Fruit fly (Drosophila melanogaster) whole organism, embryonic: ENCODE data around the gene PNPase.

Experiments used
- Adf1 ChIP-seq: fragments of 200-800 bp; sonication (Bioruptor generic); IDR thresholded peaks from 2 replicates; pipeline ENCODE4 v1.3.6; 2022; ENCODE audit warnings: missing biosample characterization, missing genetic modification characterization
- B-H2 ChIP-seq: fragments of 200-800 bp; sonication (Bioruptor generic); optimal IDR thresholded peaks from 2 replicates; lab custom pipeline; 2018; ENCODE audit warnings: missing biosample characterization, mild to moderate bottlenecking, missing genetic modification characterization
- CG10321 ChIP-seq: fragments of 200-800 bp; sonication (Bioruptor generic); IDR thresholded peaks from 2 replicates; pipeline ENCODE4 v1.3.6; 2022; ENCODE audit warnings: missing biosample characterization, missing genetic modification characterization
- CG11398 ChIP-seq: fragments of 200-800 bp; sonication (Bioruptor generic); optimal IDR thresholded peaks from 2 replicates; lab custom pipeline; 2016; ENCODE audit warnings: missing biosample characterization, missing genetic modification characterization
- CG12236 ChIP-seq: fragments of 200-800 bp; sonication (Bioruptor generic); optimal IDR thresholded peaks from 2 replicates; lab custom pipeline; 2016; ENCODE audit warnings: missing biosample characterization, missing genetic modification characterization
- CG13775 ChIP-seq: fragments of 200-800 bp; sonication (Bioruptor generic); optimal IDR thresholded peaks from 3 replicates; lab custom pipeline; 2017; ENCODE audit warnings: missing biosample characterization, mild to moderate bottlenecking, missing genetic modification characterization
- CG14710 ChIP-seq: fragments of 200-800 bp; sonication (Bioruptor generic); optimal IDR thresholded peaks from 3 replicates; lab custom pipeline; 2019; ENCODE audit warnings: missing biosample characterization, mild to moderate bottlenecking, missing genetic modification characterization, moderate library complexity
- CG15269 ChIP-seq: fragments of 200-800 bp; sonication (Bioruptor generic); optimal IDR thresholded peaks from 2 replicates; lab custom pipeline; 2018; ENCODE audit warnings: missing biosample characterization, mild to moderate bottlenecking, missing genetic modification characterization, moderate library complexity
- CG16813 ChIP-seq: fragments of 200-800 bp; sonication (Bioruptor generic); IDR thresholded peaks from 3 replicates; pipeline ENCODE4 v1.3.6; 2022; ENCODE audit warnings: missing biosample characterization, missing genetic modification characterization; ENCODE audit not compliant: partially characterized antibody
- CG18599 ChIP-seq: fragments of 200-800 bp; sonication (Bioruptor generic); optimal IDR thresholded peaks from 3 replicates; lab custom pipeline; 2017; ENCODE audit warnings: missing biosample characterization, missing genetic modification characterization, mild to moderate bottlenecking, moderate library complexity, missing genetic modification reagents
- CG2120 ChIP-seq: fragments of 200-800 bp; sonication (Bioruptor generic); optimal IDR thresholded peaks from 3 replicates; lab custom pipeline; 2016; ENCODE audit warnings: missing biosample characterization, missing genetic modification characterization
- CG2129 ChIP-seq: fragments of 200-800 bp; sonication (Bioruptor generic); IDR thresholded peaks from 2 replicates; pipeline ENCODE4 v1.3.6; 2022; ENCODE audit warnings: missing biosample characterization, missing genetic modification characterization; ENCODE audit not compliant: partially characterized antibody
- CG2712 ChIP-seq: fragments of 200-800 bp; optimal IDR thresholded peaks from 3 replicates; lab custom pipeline; 2019; ENCODE audit warnings: missing biosample characterization, mild to moderate bottlenecking, missing genetic modification characterization, moderate library complexity
- CG32772 ChIP-seq: fragments of 200-800 bp; sonication (Bioruptor generic); IDR thresholded peaks from 2 replicates; pipeline ENCODE4 v1.3.6; 2022; ENCODE audit warnings: missing biosample characterization, missing genetic modification characterization
- CG34422 ChIP-seq: fragments of 200-800 bp; sonication (Bioruptor generic); IDR thresholded peaks from 3 replicates; pipeline ENCODE4 v1.3.6; 2022; ENCODE audit warnings: missing biosample characterization, missing genetic modification characterization
- CG3726 ChIP-seq: fragments of 200-800 bp; sonication (Bioruptor generic); IDR thresholded peaks from 3 replicates; pipeline ENCODE4, ENCODE4 v1.3.6; 2022; ENCODE audit warnings: missing biosample characterization, missing genetic modification characterization
- CG4328 ChIP-seq: fragments of 200-800 bp; sonication (Bioruptor generic); optimal IDR thresholded peaks from 3 replicates; lab custom pipeline; 2017; ENCODE audit warnings: missing biosample characterization, missing genetic modification reagents, missing genetic modification characterization
- CG4707 ChIP-seq: fragments of 200-800 bp; sonication (Bioruptor generic); optimal IDR thresholded peaks from 2 replicates; lab custom pipeline; 2018; ENCODE audit warnings: missing biosample characterization, mild to moderate bottlenecking, missing genetic modification characterization, moderate library complexity
- CG6654 ChIP-seq: fragments of 200-800 bp; sonication (Bioruptor generic); optimal IDR thresholded peaks from 2 replicates; lab custom pipeline; 2017; ENCODE audit warnings: missing biosample characterization, mild to moderate bottlenecking, missing genetic modification characterization
- CG7556 ChIP-seq: fragments of 200-800 bp; sonication (Bioruptor generic); optimal IDR thresholded peaks from 2 replicates; lab custom pipeline; 2017; ENCODE audit warnings: missing biosample characterization, mild to moderate bottlenecking, missing genetic modification characterization
- CG8924 ChIP-seq: fragments of 200-800 bp; optimal IDR thresholded peaks from 3 replicates; lab custom pipeline; 2019; ENCODE audit warnings: missing biosample characterization, mild to moderate bottlenecking, missing genetic modification characterization, moderate library complexity
- Dip3 ChIP-seq: fragments of 200-800 bp; sonication (Bioruptor generic); optimal IDR thresholded peaks from 3 replicates; lab custom pipeline; 2016; ENCODE audit warnings: missing biosample characterization, missing genetic modification characterization
- Hr51 ChIP-seq, 2 experiments: fragments of 200-800 bp; sonication (Bioruptor generic); optimal IDR thresholded peaks; 2 replicates in 1 of 2; 3 replicates in 1 of 2; lab custom pipeline; 2016 to 2018; ENCODE audit warnings: missing biosample characterization in 2 of 2, missing genetic modification characterization in 2 of 2, mild to moderate bottlenecking in 1 of 2, moderate library complexity in 1 of 2
- MTF-1 ChIP-seq: fragments of 200-800 bp; sonication (Bioruptor generic); optimal IDR thresholded peaks from 2 replicates; lab custom pipeline; 2018; ENCODE audit warnings: missing biosample characterization, mild to moderate bottlenecking, missing genetic modification characterization, borderline replicate concordance
- Meics ChIP-seq: fragments of 200-800 bp; sonication (Bioruptor generic); optimal IDR thresholded peaks from 2 replicates; lab custom pipeline; 2017; ENCODE audit warnings: missing biosample characterization, mild to moderate bottlenecking, missing genetic modification characterization
- NC2β ChIP-seq: fragments of 200-800 bp; sonication (Bioruptor generic); optimal IDR thresholded peaks from 2 replicates; lab custom pipeline; 2016; ENCODE audit warnings: missing biosample characterization, missing genetic modification characterization
- Ravus ChIP-seq: fragments of 200-800 bp; sonication (Bioruptor generic); IDR thresholded peaks from 2 replicates; pipeline ENCODE4 v1.3.6; 2022; ENCODE audit warnings: missing biosample characterization, missing genetic modification characterization
- Spps ChIP-seq: fragments of 200-800 bp; sonication (Bioruptor generic); optimal IDR thresholded peaks from 2 replicates; lab custom pipeline; 2018; ENCODE audit warnings: missing biosample characterization, mild to moderate bottlenecking, missing genetic modification characterization
- ac ChIP-seq: fragments of 200-800 bp; sonication (Bioruptor generic); optimal IDR thresholded peaks from 3 replicates; lab custom pipeline; 2017; ENCODE audit warnings: missing biosample characterization, mild to moderate bottlenecking, missing genetic modification characterization
- al ChIP-seq: fragments of 200-800 bp; sonication (Bioruptor generic); IDR thresholded peaks from 2 replicates; pipeline ENCODE4 v1.3.6; 2022; ENCODE audit warnings: missing biosample characterization, missing genetic modification characterization
- bsh ChIP-seq, 2 experiments: fragments of 200-800 bp; sonication (Bioruptor generic); optimal IDR thresholded peaks; 2 replicates each; lab custom pipeline; 2017 to 2018; ENCODE audit warnings: mild to moderate bottlenecking in 2 of 2, missing biosample characterization in 2 of 2, missing genetic modification characterization in 2 of 2, moderate library complexity in 1 of 2
- crp ChIP-seq, 2 experiments: fragments of 200-800 bp; sonication (Bioruptor generic); optimal IDR thresholded peaks; 2 replicates in 1 of 2; 3 replicates in 1 of 2; lab custom pipeline; 2017; ENCODE audit warnings: missing biosample characterization in 2 of 2, missing genetic modification characterization in 2 of 2, mild to moderate bottlenecking in 1 of 2, moderate library complexity in 1 of 2
- cwo ChIP-seq: fragments of 200-800 bp; sonication (Bioruptor generic); optimal IDR thresholded peaks from 3 replicates; lab custom pipeline; 2017; ENCODE audit warnings: missing biosample characterization, missing genetic modification characterization, mild to moderate bottlenecking, moderate library complexity, missing genetic modification reagents
- fd64A ChIP-seq: fragments of 200-800 bp; sonication (Bioruptor generic); optimal IDR thresholded peaks from 3 replicates; lab custom pipeline; 2018; ENCODE audit warnings: missing biosample characterization, mild to moderate bottlenecking, missing genetic modification characterization
- fd96Cb ChIP-seq: fragments of 200-800 bp; sonication (Bioruptor generic); optimal IDR thresholded peaks from 2 replicates; lab custom pipeline; 2018; ENCODE audit warnings: missing biosample characterization, mild to moderate bottlenecking, missing genetic modification characterization, moderate library complexity
- ftz-f1 ChIP-seq: fragments of 200-800 bp; sonication (Bioruptor generic); optimal IDR thresholded peaks from 2 replicates; lab custom pipeline; 2016; ENCODE audit warnings: missing biosample characterization, missing genetic modification characterization
- gfzf ChIP-seq: fragments of 200-800 bp; sonication (Bioruptor generic); optimal IDR thresholded peaks from 2 replicates; lab custom pipeline; 2016; ENCODE audit warnings: missing biosample characterization, mild to moderate bottlenecking, missing genetic modification characterization, moderate library complexity
- gsb ChIP-seq: fragments of 200-800 bp; sonication (Bioruptor generic); IDR thresholded peaks from 2 replicates; pipeline ENCODE4 v1.3.6; 2022; ENCODE audit warnings: missing biosample characterization, missing genetic modification characterization
- gt ChIP-seq: fragments of 200-800 bp; sonication (Bioruptor generic); IDR thresholded peaks from 2 replicates; pipeline ENCODE4 v1.3.6; 2022; ENCODE audit warnings: missing biosample characterization, missing genetic modification characterization
- her ChIP-seq: fragments of 200-800 bp; sonication (Bioruptor generic); optimal IDR thresholded peaks from 2 replicates; lab custom pipeline; 2016; ENCODE audit warnings: missing biosample characterization, missing genetic modification characterization
- ken ChIP-seq: fragments of 200-800 bp; sonication (Bioruptor generic); IDR thresholded peaks from 3 replicates; pipeline ENCODE4 v1.3.6; 2022; ENCODE audit warnings: missing biosample characterization, missing genetic modification characterization
- knrl ChIP-seq: fragments of 200-800 bp; sonication (Bioruptor generic); IDR thresholded peaks from 3 replicates; pipeline ENCODE4 v1.3.6; 2022; ENCODE audit warnings: missing biosample characterization, missing genetic modification characterization; ENCODE audit not compliant: partially characterized antibody
- onecut ChIP-seq: fragments of 200-800 bp; sonication (Bioruptor generic); IDR thresholded peaks from 2 replicates; pipeline ENCODE4 v1.3.6; 2022; ENCODE audit warnings: missing biosample characterization, missing genetic modification characterization
- row ChIP-seq: fragments of 200-800 bp; sonication (Bioruptor generic); IDR thresholded peaks from 3 replicates; pipeline ENCODE4 v1.3.6; 2022; ENCODE audit warnings: missing biosample characterization, missing genetic modification characterization
- sc ChIP-seq, 3 experiments: fragments of >200 bp in 2 of 3; fragments of 200-800 bp in 1 of 3; sonication (Bioruptor generic) in 1 of 3; optimal IDR thresholded peaks; 2 replicates in 2 of 3; 3 replicates in 1 of 3; lab custom pipeline; 2017; ENCODE audit warnings: mild to moderate bottlenecking in 1 of 3, missing biosample characterization in 1 of 3, missing genetic modification characterization in 1 of 3, missing genetic modification reagents in 1 of 3
- slou ChIP-seq: fragments of 200-800 bp; sonication (Bioruptor generic); optimal IDR thresholded peaks from 3 replicates; lab custom pipeline; 2016; ENCODE audit warnings: missing biosample characterization, missing genetic modification characterization
- unpg ChIP-seq: fragments of 200-800 bp; sonication (Bioruptor generic); optimal IDR thresholded peaks from 3 replicates; lab custom pipeline; 2018; ENCODE audit warnings: missing biosample characterization, mild to moderate bottlenecking, missing genetic modification characterization, moderate library complexity
- zen2 ChIP-seq: fragments of 200-800 bp; sonication (Bioruptor generic); IDR thresholded peaks from 3 replicates; pipeline ENCODE4 v1.3.6; 2022; ENCODE audit warnings: missing biosample characterization, missing genetic modification characterization; ENCODE audit not compliant: partially characterized antibody
- zf30C ChIP-seq: fragments of 200-800 bp; sonication (Bioruptor generic); optimal IDR thresholded peaks from 3 replicates; lab custom pipeline; 2018; ENCODE audit warnings: missing biosample characterization, mild to moderate bottlenecking, missing genetic modification characterization

Gene PNPase

dm6 chr3R:31381216-31381688 is 24.0 kb downstream of the PNPase start (continued):
- TF ChIP-seq CG18599 (GFP tag; lab: Kevin White, UChicago): peak; percentile 59
- TF ChIP-seq Dip3: peak; percentile 69
- no peak for TF ChIP-seq CG34422 (GFP tag; lab: Robert Waterston, UW)
- no peak for TF ChIP-seq CG6654
- peak; percentile 4 for TF ChIP-seq slou (GFP tag; lab: Kevin White, UChicago)
- no peak for TF ChIP-seq onecut
- no peak for TF ChIP-seq Ravus
- peak; percentile 22 for TF ChIP-seq CG14710
- no peak for TF ChIP-seq gt
- peak; percentile 48 for TF ChIP-seq CG13775 (GFP tag; lab: Kevin White, UChicago)
- peak; percentile 33 for TF ChIP-seq NC2β
- no peak for TF ChIP-seq ac (GFP tag; lab: Kevin White, UChicago)
- no peak for TF ChIP-seq her (GFP tag; lab: Kevin White, UChicago)
- no peak for TF ChIP-seq gfzf (GFP tag; lab: Kevin White, UChicago)
- peak; percentile 2 for TF ChIP-seq ftz-f1 (GFP tag; lab: Kevin White, UChicago)
- peak; percentile 39 for TF ChIP-seq CG4707
- TF ChIP-seq CG3726 (GFP tag; lab: Robert Waterston, UW): no peak
- peak; percentile 75 for TF ChIP-seq unpg (GFP tag; lab: Kevin White, UChicago)
- peak; percentile 51 to 73 for TF ChIP-seq Hr51 (GFP tag; optimal IDR thresholded peaks at IDR 0.05; lab: Kevin White, UChicago)
- TF ChIP-seq gsb (GFP tag; lab: Robert Waterston, UW): no peak
- TF ChIP-seq CG12236 (GFP tag; lab: Kevin White, UChicago): no peak
- peak; percentile 50 for TF ChIP-seq CG11398 (GFP tag; lab: Kevin White, UChicago)
- TF ChIP-seq CG2712 (tag; lab: Kevin White, UChicago): peak; percentile 39
- no peak for TF ChIP-seq crp (GFP tag; optimal IDR thresholded peaks at IDR 0.05; lab: Kevin White, UChicago)
- no peak for TF ChIP-seq CG4328
- peak; percentile 43 for TF ChIP-seq B-H2 (GFP tag; lab: Kevin White, UChicago)
- TF ChIP-seq CG16813: peak; percentile 61
- no peak for TF ChIP-seq Spps
- peak; percentile 69 for TF ChIP-seq knrl (GFP tag; lab: Robert Waterston, UW)
- TF ChIP-seq sc (optimal IDR thresholded peaks at IDR 0.05; lab: Kevin White, UChicago): no peak
- no peak for TF ChIP-seq sc (GFP tag; optimal IDR thresholded peaks at IDR 0.05; lab: Kevin White, UChicago)
- TF ChIP-seq Meics (GFP tag; lab: Kevin White, UChicago): peak; percentile 24
- TF ChIP-seq CG2120 (GFP tag; lab: Kevin White, UChicago): peak; percentile 87
- TF ChIP-seq CG32772 (GFP tag; lab: Robert Waterston, UW): 0 out of 2 replicates have a peak, but pooled peaks have one; percentile 13
- peak; percentile 56 for TF ChIP-seq ken (GFP tag; lab: Robert Waterston, UW)
- TF ChIP-seq bsh (GFP tag; optimal IDR thresholded peaks at IDR 0.05; lab: Kevin White, UChicago): peak; percentile 33 to 65
- peak; percentile 55 for TF ChIP-seq CG15269 (tag; lab: Kevin White, UChicago)
- no peak for TF ChIP-seq CG2129 (GFP tag; lab: Robert Waterston, UW)
- no peak for TF ChIP-seq CG10321
- no peak for TF ChIP-seq Adf1 (GFP tag; lab: Robert Waterston, UW)
- peak; percentile 59 for TF ChIP-seq CG7556 (GFP tag; lab: Kevin White, UChicago)
- TF ChIP-seq al: no peak
- TF ChIP-seq fd96Cb (tag; lab: Kevin White, UChicago): no peak
- TF ChIP-seq fd64A (GFP tag; lab: Kevin White, UChicago): no peak
- peak; percentile 41 for TF ChIP-seq cwo
- TF ChIP-seq CG8924 (tag; lab: Kevin White, UChicago): no peak
- peak; percentile 72 for TF ChIP-seq row
- TF ChIP-seq MTF-1 (GFP tag; lab: Kevin White, UChicago): no peak
- TF ChIP-seq zf30C (GFP tag; lab: Kevin White, UChicago): no peak
- no peak for TF ChIP-seq zen2 (GFP tag; lab: Robert Waterston, UW)
